Fruit fly (Drosophila melanogaster): ENCODE measurements around the gene CG15553.

CG15553 gene

dm6 chr3R:31086394-31086793 lies 14.6 kb downstream of the CG15553 start:
- peak; percentile 69 for TF ChIP-seq Dif (GFP tag; optimal IDR thresholded peaks at IDR 0.05; ENCODE audit: partially characterized antibody)
- TF ChIP-seq Vsx2 (GFP tag; optimal IDR thresholded peaks at IDR 0.05; ENCODE audit: partially characterized antibody), result peak; percentile 67
- TF ChIP-seq lola (GFP tag; optimal IDR thresholded peaks at IDR 0.05), result no peak
- peak; percentile 21 for TF ChIP-seq Abd-B (GFP tag; optimal IDR thresholded peaks at IDR 0.05)
- TF ChIP-seq N (GFP tag; optimal IDR thresholded peaks at IDR 0.05), result peak; percentile 74
- TF ChIP-seq Myc (optimal IDR thresholded peaks at IDR 0.05), result peak; percentile 79

dm6 chr3R:31070732-31071131 lies 30.2 kb downstream of the CG15553 start:
- TF ChIP-seq Myc (optimal IDR thresholded peaks at IDR 0.05), result no peak
- TF ChIP-seq Hnf4 (GFP tag; optimal IDR thresholded peaks at IDR 0.05), result no peak
- TF ChIP-seq Rel (GFP tag; optimal IDR thresholded peaks at IDR 0.05), result no peak
- TF ChIP-seq Rel (tag; optimal IDR thresholded peaks at IDR 0.05), result no peak
- TF ChIP-seq ey (GFP tag; optimal IDR thresholded peaks at IDR 0.05), result no peak
- no peak for TF ChIP-seq Hr78 (GFP tag; optimal IDR thresholded peaks at IDR 0.05)
- no peak for TF ChIP-seq dl (GFP tag; optimal IDR thresholded peaks at IDR 0.05; ENCODE audit: insufficient read depth in 1 of 2, partially characterized antibody in 2 of 2)
- no peak for TF ChIP-seq h (GFP tag; optimal IDR thresholded peaks at IDR 0.05)
- no peak for TF ChIP-seq usp (GFP tag; optimal IDR thresholded peaks at IDR 0.05)
- TF ChIP-seq N (GFP tag; optimal IDR thresholded peaks at IDR 0.05), result no peak
- no peak for TF ChIP-seq dsf (GFP tag; optimal IDR thresholded peaks at IDR 0.05; ENCODE audit: borderline replicate concordance)
- TF ChIP-seq Dfd (GFP tag; optimal IDR thresholded peaks at IDR 0.05), result no peak
- no peak for TF ChIP-seq foxo (GFP tag; optimal IDR thresholded peaks at IDR 0.05)
- no peak for TF ChIP-seq brk (GFP tag; optimal IDR thresholded peaks at IDR 0.05)
- TF ChIP-seq br (GFP tag; optimal IDR thresholded peaks at IDR 0.05), result no peak
- no peak for TF ChIP-seq rgr (GFP tag; optimal IDR thresholded peaks at IDR 0.05)

- TF ChIP-seq br (GFP tag; optimal IDR thresholded peaks at IDR 0.05) (peak; percentile 20), foxo (GFP tag; optimal IDR thresholded peaks at IDR 0.05) (peak in 1 of 2 experiments; percentile 22), Vsx2 (GFP tag; optimal IDR thresholded peaks at IDR 0.05; ENCODE audit: partially characterized antibody) (no peak)
These were observed 34.6 kb downstream of the CG15553 start for dm6 chr3R:31066356-31066755.

dm6 chr3R:31064653-31065322 lies 36.2 kb downstream of the CG15553 start, which contains the start of gene Sox100B:
Gene Sox100B (plus strand): TSS chr3R:31065253.
- TF ChIP-seq dmrt93B (GFP tag; optimal IDR thresholded peaks at IDR 0.05) (no peak), HLH106 (tag; optimal IDR thresholded peaks at IDR 0.05) (peak; percentile 5)

- TF ChIP-seq Myc (optimal IDR thresholded peaks at IDR 0.05) (no peak), Vsx2 (GFP tag; optimal IDR thresholded peaks at IDR 0.05; ENCODE audit: partially characterized antibody) (peak; percentile 82), Dif (GFP tag; optimal IDR thresholded peaks at IDR 0.05; ENCODE audit: partially characterized antibody) (no peak), dl (GFP tag; optimal IDR thresholded peaks at IDR 0.05; ENCODE audit: insufficient read depth in 1 of 2, partially characterized antibody in 2 of 2) (peak in 1 of 2 experiments; percentile 38), HLH106 (tag; optimal IDR thresholded peaks at IDR 0.05) (no peak), Sp1 (GFP tag; optimal IDR thresholded peaks at IDR 0.05) (peak; percentile 73), lola (GFP tag; optimal IDR thresholded peaks at IDR 0.05) (no peak), Hr83 (GFP tag; optimal IDR thresholded peaks at IDR 0.05; ENCODE audit: poor library complexity, severe bottlenecking) (no peak), Jra (GFP tag; optimal IDR thresholded peaks at IDR 0.05) (no peak), ey (GFP tag; optimal IDR thresholded peaks at IDR 0.05) (peak; percentile 26), psq (GFP tag; optimal IDR thresholded peaks at IDR 0.05) (peak; percentile 2), sv (GFP tag; optimal IDR thresholded peaks at IDR 0.05) (no peak), dsf (GFP tag; optimal IDR thresholded peaks at IDR 0.05; ENCODE audit: borderline replicate concordance) (no peak), fru (GFP tag; optimal IDR thresholded peaks at IDR 0.05) (peak; percentile 23), N (GFP tag; optimal IDR thresholded peaks at IDR 0.05) (no peak), brk (GFP tag; optimal IDR thresholded peaks at IDR 0.05) (peak; percentile 9), foxo (GFP tag; optimal IDR thresholded peaks at IDR 0.05) (peak in 1 of 2 experiments; percentile 48), rgr (GFP tag; optimal IDR thresholded peaks at IDR 0.05) (peak; percentile 3), Hnf4 (GFP tag; optimal IDR thresholded peaks at IDR 0.05) (peak; percentile 27), h (GFP tag; optimal IDR thresholded peaks at IDR 0.05) (peak; percentile 20), sage (GFP tag; optimal IDR thresholded peaks at IDR 0.05) (peak; percentile 19), Mio (GFP tag; optimal IDR thresholded peaks at IDR 0.05) (no peak), tai (GFP tag; optimal IDR thresholded peaks at IDR 0.05) (no peak), jim (GFP tag; optimal IDR thresholded peaks at IDR 0.05) (no peak), br (GFP tag; optimal IDR thresholded peaks at IDR 0.05) (peak; percentile 4), OdsH (GFP tag; optimal IDR thresholded peaks at IDR 0.05) (peak; percentile 34), dmrt93B (GFP tag; optimal IDR thresholded peaks at IDR 0.05) (no peak)
These were observed 38.5 kb downstream of the CG15553 start for dm6 chr3R:31062344-31062964.

All from whole organism, wandering third instar larva.